Fruit fly (Drosophila melanogaster): ENCODE data around the gene ncd.

ncd gene

DNA sequence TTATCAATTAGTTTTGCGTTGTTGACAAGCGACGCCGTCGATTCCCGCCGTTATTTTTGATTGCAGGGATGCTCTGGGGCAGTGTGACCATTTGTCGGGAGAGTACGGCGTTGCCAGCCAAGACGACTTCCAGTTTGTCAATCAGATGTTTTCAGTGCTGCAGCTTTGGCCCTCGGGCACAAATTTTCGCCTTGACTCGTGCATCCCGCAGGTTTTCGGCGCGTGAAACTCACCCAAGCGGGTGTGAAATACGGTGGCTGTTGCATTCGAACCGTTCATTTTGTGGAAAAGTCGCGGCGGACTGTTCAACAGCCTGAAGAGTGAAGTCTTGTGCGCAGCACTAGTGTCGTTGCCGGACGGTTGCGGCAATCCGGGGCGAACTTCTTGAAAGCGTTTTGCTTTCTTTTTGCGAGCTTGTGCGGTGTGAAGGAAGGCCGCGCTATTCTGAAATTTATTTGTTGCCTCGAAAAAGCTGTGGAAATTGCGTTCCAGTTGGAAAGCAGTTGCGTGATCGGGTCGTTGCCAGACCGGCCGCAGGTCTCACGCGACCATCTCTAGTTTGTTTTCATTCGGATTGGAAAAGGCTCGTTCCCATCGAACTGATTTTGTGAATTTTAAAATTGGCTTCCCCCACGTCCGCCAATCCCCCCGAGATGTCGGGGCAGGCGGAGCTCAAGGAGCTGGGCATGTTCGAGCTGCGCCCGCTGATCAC is at the start of gene ncd, which contains the start of gene ca (continued):
- peak; percentile 59 for TF ChIP-seq gfzf (GFP tag; optimal IDR thresholded peaks at IDR 0.05)
- TF ChIP-seq CG10147 (GFP tag; optimal IDR thresholded peaks at IDR 0.05), result no peak
- peak; percentile 62 for TF ChIP-seq Sry-β (GFP tag; optimal IDR thresholded peaks at IDR 0.05)
- peak; percentile 93 for TF ChIP-seq Myb (GFP tag; optimal IDR thresholded peaks at IDR 0.05)
- peak; percentile 62 for TF ChIP-seq jumu (GFP tag; optimal IDR thresholded peaks at IDR 0.05)
- TF ChIP-seq trem (tag; optimal IDR thresholded peaks at IDR 0.05), result peak; percentile 12
- peak; percentile 72 for TF ChIP-seq CG9797 (GFP tag; optimal IDR thresholded peaks at IDR 0.05)
- peak; percentile 6 for TF ChIP-seq Dip3 (GFP tag; optimal IDR thresholded peaks at IDR 0.05)
- TF ChIP-seq CG6765 (GFP tag; optimal IDR thresholded peaks at IDR 0.05), result no peak
- TF ChIP-seq Opbp (GFP tag; IDR thresholded peaks at IDR 0.05; ENCODE audit: partially characterized antibody), result peak; percentile 62
- TF ChIP-seq CG18599 (GFP tag; optimal IDR thresholded peaks at IDR 0.05), result no peak
- peak; percentile 68 for TF ChIP-seq bbx (GFP tag; IDR thresholded peaks at IDR 0.05; ENCODE audit: partially characterized antibody)
- peak; percentile 29; the same call in 1 of the 2 replicates for TF ChIP-seq tna (GFP tag; IDR thresholded peaks at IDR 0.05; ENCODE audit: partially characterized antibody)
- no peak for TF ChIP-seq CG4707 (GFP tag; optimal IDR thresholded peaks at IDR 0.05)
- TF ChIP-seq chinmo (GFP tag; IDR thresholded peaks at IDR 0.05; ENCODE audit: partially characterized antibody), result 0 out of 4 replicates have a peak, but pooled peaks have one; percentile 64
- TF ChIP-seq CG6813 (GFP tag; optimal IDR thresholded peaks at IDR 0.05), result no peak
- no peak for TF ChIP-seq Vsx1 (GFP tag; optimal IDR thresholded peaks at IDR 0.05)
- TF ChIP-seq mam (GFP tag; optimal IDR thresholded peaks at IDR 0.05), result peak; percentile 14
- no peak for TF ChIP-seq CG1024 (GFP tag; IDR thresholded peaks at IDR 0.05)
- no peak for TF ChIP-seq CG8765 (GFP tag; IDR thresholded peaks at IDR 0.05)
- no peak for TF ChIP-seq CG12219 (GFP tag; optimal IDR thresholded peaks at IDR 0.05)
- TF ChIP-seq CG13624 (GFP tag; optimal IDR thresholded peaks at IDR 0.05), result peak; percentile 1
- TF ChIP-seq Bteb2 (GFP tag; optimal IDR thresholded peaks at IDR 0.05), result no peak
- TF ChIP-seq CG15479 (GFP tag; optimal IDR thresholded peaks at IDR 0.05), result no peak
- TF ChIP-seq Sox102F (GFP tag; optimal IDR thresholded peaks at IDR 0.05), result no peak
- TF ChIP-seq CG9215 (GFP tag; IDR thresholded peaks at IDR 0.05), result peak; percentile 80
- no peak for TF ChIP-seq CG34376 (GFP tag; optimal IDR thresholded peaks at IDR 0.05)
- no peak for TF ChIP-seq Hey (tag; optimal IDR thresholded peaks at IDR 0.05)
- TF ChIP-seq CG10321 (GFP tag; IDR thresholded peaks at IDR 0.05), result no peak
- TF ChIP-seq twi (tag; optimal IDR thresholded peaks at IDR 0.05), result no peak
- peak; percentile 15 for TF ChIP-seq phol (tag; optimal IDR thresholded peaks at IDR 0.05)
- TF ChIP-seq Dll (GFP tag; IDR thresholded peaks at IDR 0.05; ENCODE audit: partially characterized antibody), result peak; percentile 74
- TF ChIP-seq br (optimal IDR thresholded peaks at IDR 0.05), result no peak
- TF ChIP-seq Doc3 (GFP tag; IDR thresholded peaks at IDR 0.05; ENCODE audit: partially characterized antibody), result 0 out of 3 replicates have a peak, but pooled peaks have one; percentile 42
- peak; percentile 28 for TF ChIP-seq fu2 (GFP tag; optimal IDR thresholded peaks at IDR 0.05)
- no peak for TF ChIP-seq dysf (GFP tag; IDR thresholded peaks at IDR 0.05)
- TF ChIP-seq BEAF-32 (GFP tag; optimal IDR thresholded peaks at IDR 0.05), result peak; percentile 82
- TF ChIP-seq sens (GFP tag), result peak; percentile 47
- TF ChIP-seq nerfin-1 (tag; optimal IDR thresholded peaks at IDR 0.05), result no peak
- TF ChIP-seq CG2116 (GFP tag; optimal IDR thresholded peaks at IDR 0.05), result peak; percentile 99
- TF ChIP-seq pzg (GFP tag; optimal IDR thresholded peaks at IDR 0.05), result peak; percentile 68

Measured in whole organism, embryonic.